Fruit fly (Drosophila melanogaster): ENCODE data around the gene CG17746.

Gene CG17746

dm6 chr3L:3218859-3219258, 20.5 kb downstream of the CG17746 start, which contains the start of the genes hob and nSMase:
Gene hob, minus strand, starts transcription at chr3L:3218920.
Gene nSMase, plus strand, starts transcription at chr3L:3219156.
- TF ChIP-seq CG14710 (tag; optimal IDR thresholded peaks at IDR 0.05) (peak; percentile 61), CG12659 (GFP tag; optimal IDR thresholded peaks at IDR 0.05) (peak; percentile 70), D19A (tag; optimal IDR thresholded peaks at IDR 0.05) (no peak), HmgZ (tag; optimal IDR thresholded peaks at IDR 0.05) (peak; percentile 12), Dp (GFP tag; optimal IDR thresholded peaks at IDR 0.05) (peak; percentile 69), CG10979 (tag; optimal IDR thresholded peaks at IDR 0.05) (no peak), Myb (GFP tag; optimal IDR thresholded peaks at IDR 0.05) (peak; percentile 73), CG17802 (tag; optimal IDR thresholded peaks at IDR 0.05) (no peak), ftz-f1 (GFP tag; optimal IDR thresholded peaks at IDR 0.05) (peak; percentile 27), CG13775 (GFP tag; optimal IDR thresholded peaks at IDR 0.05) (peak; percentile 22), Med (GFP tag) (peak; percentile 76), Sry-δ (GFP tag; optimal IDR thresholded peaks at IDR 0.05) (peak; percentile 45), CG8359 (GFP tag; optimal IDR thresholded peaks at IDR 0.05; ENCODE audit: borderline replicate concordance) (no peak), HHEX (GFP tag; optimal IDR thresholded peaks at IDR 0.05) (no peak), HLH4C (GFP tag; IDR thresholded peaks at IDR 0.05; ENCODE audit: partially characterized antibody) (no peak), CG17186 (GFP tag; optimal IDR thresholded peaks at IDR 0.05) (peak; percentile 58), CG10565 (GFP tag; optimal IDR thresholded peaks at IDR 0.05) (no peak), CG9797 (GFP tag; optimal IDR thresholded peaks at IDR 0.05) (peak; percentile 83), CG7357 (GFP tag; IDR thresholded peaks at IDR 0.05) (no peak), CG13287 (GFP tag; IDR thresholded peaks at IDR 0.05; ENCODE audit: partially characterized antibody) (peak; percentile 29; the same call in 1 of the 2 replicates), Dad (GFP tag; optimal IDR thresholded peaks at IDR 0.05) (no peak), CG34376 (GFP tag; optimal IDR thresholded peaks at IDR 0.05) (peak; percentile 37), nmo (GFP tag; optimal IDR thresholded peaks at IDR 0.05) (peak; percentile 58), inv (GFP tag; IDR thresholded peaks at IDR 0.05; ENCODE audit: partially characterized antibody) (no peak), Dll (GFP tag; IDR thresholded peaks at IDR 0.05; ENCODE audit: partially characterized antibody) (no peak), HLHmδ (GFP tag; optimal IDR thresholded peaks at IDR 0.05) (no peak), CG4820 (GFP tag; optimal IDR thresholded peaks at IDR 0.05) (no peak), bsh (GFP tag; optimal IDR thresholded peaks at IDR 0.05) (no peak), Max (GFP tag; optimal IDR thresholded peaks at IDR 0.05) (peak; percentile 33), Ets97D (GFP tag; optimal IDR thresholded peaks at IDR 0.05) (peak; percentile 59), caup (GFP tag; optimal IDR thresholded peaks at IDR 0.05; ENCODE audit: severe bottlenecking) (peak; percentile 3), CG15073 (GFP tag; optimal IDR thresholded peaks at IDR 0.05) (no peak), NC2β (GFP tag; optimal IDR thresholded peaks at IDR 0.05) (peak; percentile 11), Blimp-1 (GFP tag; optimal IDR thresholded peaks at IDR 0.05) (peak; percentile 23), jing (GFP tag; optimal IDR thresholded peaks at IDR 0.05) (no peak), GATAe (GFP tag; conservative IDR thresholded peaks at IDR 0.05) (no peak; the same call in 1 of the 2 replicates), org-1 (GFP tag; optimal IDR thresholded peaks at IDR 0.05) (no peak), BEAF-32 (GFP tag; optimal IDR thresholded peaks at IDR 0.05) (peak; percentile 42), CG2116 (GFP tag; optimal IDR thresholded peaks at IDR 0.05) (peak; percentile 97), CG15514 (GFP tag; optimal IDR thresholded peaks at IDR 0.05) (peak; percentile 72), knrl (GFP tag; IDR thresholded peaks at IDR 0.05; ENCODE audit: partially characterized antibody) (peak; percentile 37; the same call in 1 of the 3 replicates), grn (GFP tag; optimal IDR thresholded peaks at IDR 0.05) (no peak), CG2120 (GFP tag; optimal IDR thresholded peaks at IDR 0.05) (peak; percentile 43), CHES-1-like (GFP tag; optimal IDR thresholded peaks at IDR 0.05) (peak; percentile 66), row (GFP tag; IDR thresholded peaks at IDR 0.05) (peak; percentile 44), fd64A (GFP tag; optimal IDR thresholded peaks at IDR 0.05) (no peak), gfzf (GFP tag; optimal IDR thresholded peaks at IDR 0.05) (peak; percentile 95), CG4617 (GFP tag; optimal IDR thresholded peaks at IDR 0.05; ENCODE audit: borderline replicate concordance) (peak; percentile 60), dm (GFP tag; optimal IDR thresholded peaks at IDR 0.05) (peak; percentile 38)

All from whole organism, embryonic.